Fruit fly (Drosophila melanogaster) whole organism, embryonic: ENCODE measurements around the gene Dlc90F.

Experiments
- ATbp ChIP-seq: fragments of 200-800 bp; sonication (Bioruptor generic); optimal IDR thresholded peaks from 2 replicates; lab custom pipeline; 2017; ENCODE audit warnings: missing biosample characterization, mild to moderate bottlenecking, missing genetic modification characterization, missing genetic modification reagents
- Awh ChIP-seq: fragments of 200-800 bp; sonication (Bioruptor generic); IDR thresholded peaks from 2 replicates; pipeline ENCODE4, ENCODE4 v1.3.6; 2022; ENCODE audit warnings: missing biosample characterization, missing genetic modification characterization
- BtbVII ChIP-seq: fragments of 200-800 bp; sonication (Bioruptor generic); optimal IDR thresholded peaks from 3 replicates; lab custom pipeline; 2017; ENCODE audit warnings: missing biosample characterization, mild to moderate bottlenecking, missing genetic modification characterization
- CG10209 ChIP-seq: fragments of 200-800 bp; sonication (Bioruptor generic); optimal IDR thresholded peaks from 3 replicates; lab custom pipeline; 2017; ENCODE audit warnings: missing biosample characterization, mild to moderate bottlenecking, missing genetic modification characterization, missing genetic modification reagents
- CG10959 ChIP-seq: fragments of 200-800 bp; sonication (Bioruptor generic); IDR thresholded peaks from 2 replicates; pipeline ENCODE4 v1.3.6; 2022; ENCODE audit warnings: missing biosample characterization, missing genetic modification characterization
- CG14710 ChIP-seq: fragments of 200-800 bp; sonication (Bioruptor generic); optimal IDR thresholded peaks from 3 replicates; lab custom pipeline; 2019; ENCODE audit warnings: missing biosample characterization, mild to moderate bottlenecking, missing genetic modification characterization, moderate library complexity
- CG1647 ChIP-seq: fragments of 200-800 bp; sonication (Bioruptor generic); optimal IDR thresholded peaks from 3 replicates; lab custom pipeline; 2016; ENCODE audit warnings: missing biosample characterization, missing genetic modification characterization
- CG16863 ChIP-seq: fragments of 200-800 bp; sonication (Bioruptor generic); optimal IDR thresholded peaks from 3 replicates; lab custom pipeline; 2016; ENCODE audit warnings: missing biosample characterization, missing genetic modification characterization
- CG2678 ChIP-seq: fragments of 200-800 bp; sonication (Bioruptor generic); optimal IDR thresholded peaks from 3 replicates; lab custom pipeline; 2019; ENCODE audit warnings: missing biosample characterization, mild to moderate bottlenecking, missing genetic modification characterization, moderate library complexity
- CG2889 ChIP-seq: fragments of 200-800 bp; sonication (Bioruptor generic); IDR thresholded peaks from 3 replicates; pipeline ENCODE4 v1.3.6; 2022; ENCODE audit warnings: missing biosample characterization, missing genetic modification characterization
- CG30431 ChIP-seq: fragments of 200-800 bp; sonication (Bioruptor generic); optimal IDR thresholded peaks from 2 replicates; lab custom pipeline; 2017; ENCODE audit warnings: missing biosample characterization, missing genetic modification characterization
- CG3838 ChIP-seq: fragments of 200-800 bp; sonication (Bioruptor generic); optimal IDR thresholded peaks from 3 replicates; lab custom pipeline; 2016; ENCODE audit warnings: missing biosample characterization, missing genetic modification characterization
- CG4360 ChIP-seq: fragments of 200-800 bp; sonication (Bioruptor generic); IDR thresholded peaks from 2 replicates; pipeline ENCODE4 v1.3.6; 2022; ENCODE audit warnings: missing biosample characterization, missing genetic modification characterization
- CG5180 ChIP-seq: fragments of 200-800 bp; sonication (Bioruptor generic); optimal IDR thresholded peaks from 3 replicates; lab custom pipeline; 2017; ENCODE audit warnings: missing biosample characterization, missing genetic modification characterization, mild to moderate bottlenecking, moderate library complexity, missing genetic modification reagents
- CG6765 ChIP-seq: fragments of 200-800 bp; sonication (Bioruptor generic); optimal IDR thresholded peaks from 3 replicates; lab custom pipeline; 2017; ENCODE audit warnings: missing biosample characterization, mild to moderate bottlenecking, missing genetic modification characterization
- CG6791 ChIP-seq: fragments of 200-800 bp; sonication (Bioruptor generic); IDR thresholded peaks from 3 replicates; pipeline ENCODE4 v1.3.6; 2022; ENCODE audit warnings: missing biosample characterization, missing genetic modification characterization; ENCODE audit not compliant: partially characterized antibody
- D ChIP-seq, 2 experiments: fragments of 200-800 bp in 1 of 2; fragments of >200 bp in 1 of 2; sonication (Bioruptor generic) in 1 of 2; optimal IDR thresholded peaks; 2 replicates in 1 of 2; 3 replicates in 1 of 2; lab custom pipeline; 2017; ENCODE audit warnings: mild to moderate bottlenecking in 1 of 2, missing biosample characterization in 1 of 2, missing genetic modification characterization in 1 of 2, missing genetic modification reagents in 1 of 2
- Deaf1 ChIP-seq: fragments of 200-800 bp; optimal IDR thresholded peaks from 3 replicates; lab custom pipeline; 2019; ENCODE audit warnings: missing biosample characterization, mild to moderate bottlenecking, missing genetic modification characterization, moderate library complexity
- Ets65A ChIP-seq: fragments of 200-800 bp; sonication (Bioruptor generic); peaks from one replicate; lab custom pipeline; 2016; ENCODE audit warnings: missing biosample characterization, missing genetic modification characterization
- Ets97D ChIP-seq: fragments of 200-800 bp; sonication (Bioruptor generic); optimal IDR thresholded peaks from 3 replicates; lab custom pipeline; 2016; ENCODE audit warnings: missing biosample characterization, missing genetic modification characterization
- Fer3 ChIP-seq: fragments of 200-800 bp; sonication (Bioruptor generic); optimal IDR thresholded peaks from 2 replicates; lab custom pipeline; 2018; ENCODE audit warnings: missing biosample characterization, mild to moderate bottlenecking, missing genetic modification characterization, moderate library complexity
- H2.0 ChIP-seq: fragments of 200-800 bp; sonication (Bioruptor generic); IDR thresholded peaks from 2 replicates; pipeline ENCODE4 v1.3.6; 2022; ENCODE audit warnings: missing biosample characterization, missing genetic modification characterization
- Hey ChIP-seq: fragments of 200-800 bp; sonication (Bioruptor generic); optimal IDR thresholded peaks from 3 replicates; lab custom pipeline; 2018; ENCODE audit warnings: missing biosample characterization, mild to moderate bottlenecking, missing genetic modification characterization
- Hr78 ChIP-seq, 2 experiments: fragments of 200-800 bp in 1 of 2; fragments of >200 bp in 1 of 2; sonication (Bioruptor generic) in 1 of 2; optimal IDR thresholded peaks; 2 replicates each; lab custom pipeline; 2017 to 2019; ENCODE audit warnings: missing biosample characterization in 2 of 2, missing genetic modification characterization in 2 of 2, mild to moderate bottlenecking in 1 of 2, moderate library complexity in 1 of 2
- Lpt ChIP-seq: fragments of >200 bp; optimal IDR thresholded peaks from 2 replicates; lab custom pipeline; 2018; ENCODE audit warnings: missing biosample characterization, missing genetic modification characterization
- Max ChIP-seq: fragments of 200-800 bp; sonication (Bioruptor generic); optimal IDR thresholded peaks from 2 replicates; lab custom pipeline; 2016; ENCODE audit warnings: missing biosample characterization, mild to moderate bottlenecking, missing genetic modification characterization
- Med ChIP-seq: fragments of 200-800 bp; sonication (Bioruptor generic); peaks from one replicate; lab custom pipeline; 2016; ENCODE audit warnings: missing biosample characterization, missing genetic modification characterization, mild to moderate bottlenecking, inconsistent platforms, moderate library complexity
- Mrtf ChIP-seq: fragments of 200-800 bp; sonication (Bioruptor generic); IDR thresholded peaks from 3 replicates; pipeline ENCODE4 v1.3.6; 2022; ENCODE audit warnings: missing biosample characterization, missing genetic modification characterization
- Nf-YC ChIP-seq: fragments of 200-800 bp; optimal IDR thresholded peaks from 3 replicates; lab custom pipeline; 2019; ENCODE audit warnings: missing biosample characterization, mild to moderate bottlenecking, missing genetic modification characterization, moderate library complexity
- Opbp ChIP-seq: fragments of 200-800 bp; sonication (Bioruptor generic); IDR thresholded peaks from 3 replicates; pipeline ENCODE4 v1.3.6; 2022; ENCODE audit warnings: missing biosample characterization, missing genetic modification characterization; ENCODE audit not compliant: partially characterized antibody
- Optix ChIP-seq: fragments of 200-800 bp; sonication (Bioruptor generic); IDR thresholded peaks from 3 replicates; pipeline ENCODE4 v1.3.6; 2022; ENCODE audit warnings: missing biosample characterization, missing genetic modification characterization
- Ptx1 ChIP-seq: fragments of 200-800 bp; sonication (Bioruptor generic); IDR thresholded peaks from 2 replicates; pipeline ENCODE4 v1.3.6; 2022; ENCODE audit warnings: missing biosample characterization, missing genetic modification characterization
- Stat92E ChIP-seq, 3 experiments: fragments of >200 bp in 2 of 3; fragments of 200-800 bp in 1 of 3; sonication (Bioruptor generic) in 1 of 3; optimal IDR thresholded peaks; 2 replicates each; lab custom pipeline; 2017 to 2019; ENCODE audit warnings: missing biosample characterization in 3 of 3, missing genetic modification characterization in 3 of 3, mild to moderate bottlenecking in 1 of 3, moderate library complexity in 1 of 3
- aop ChIP-seq: fragments of 200-800 bp; sonication (Bioruptor generic); IDR thresholded peaks from 2 replicates; pipeline ENCODE4 v1.3.6; 2022; ENCODE audit warnings: missing biosample characterization, missing genetic modification characterization
- bab2 ChIP-seq: fragments of 200-800 bp; sonication (Bioruptor generic); optimal IDR thresholded peaks from 2 replicates; lab custom pipeline; 2016; ENCODE audit warnings: missing biosample characterization, missing genetic modification characterization
- bsh ChIP-seq, 2 experiments: fragments of 200-800 bp; sonication (Bioruptor generic); optimal IDR thresholded peaks; 2 replicates each; lab custom pipeline; 2017 to 2018; ENCODE audit warnings: mild to moderate bottlenecking in 2 of 2, missing biosample characterization in 2 of 2, missing genetic modification characterization in 2 of 2, moderate library complexity in 1 of 2
- grau ChIP-seq: fragments of 200-800 bp; optimal IDR thresholded peaks from 3 replicates; lab custom pipeline; 2019; ENCODE audit warnings: missing biosample characterization, mild to moderate bottlenecking, missing genetic modification characterization, moderate library complexity
- gt ChIP-seq: fragments of 200-800 bp; sonication (Bioruptor generic); IDR thresholded peaks from 2 replicates; pipeline ENCODE4 v1.3.6; 2022; ENCODE audit warnings: missing biosample characterization, missing genetic modification characterization
- hb ChIP-seq: fragments of 200-800 bp; sonication (Bioruptor generic); IDR thresholded peaks from 3 replicates; pipeline ENCODE4 v1.3.6; 2022; ENCODE audit warnings: missing biosample characterization, missing genetic modification characterization; ENCODE audit not compliant: partially characterized antibody
- hth ChIP-seq: fragments of >200 bp; optimal IDR thresholded peaks from 2 replicates; lab custom pipeline; 2017; ENCODE audit warnings: inconsistent platforms
- insv ChIP-seq, 2 experiments: fragments of 200-800 bp; sonication (Bioruptor generic); optimal IDR thresholded peaks; 3 replicates each; lab custom pipeline; 2016 to 2018; ENCODE audit warnings: missing biosample characterization in 2 of 2, missing genetic modification characterization in 2 of 2
- jigr1 ChIP-seq: fragments of 200-800 bp; sonication (Bioruptor generic); IDR thresholded peaks from 3 replicates; pipeline ENCODE4 v1.3.6; 2022; ENCODE audit warnings: missing biosample characterization, missing genetic modification characterization
- ken ChIP-seq: fragments of 200-800 bp; sonication (Bioruptor generic); IDR thresholded peaks from 3 replicates; pipeline ENCODE4 v1.3.6; 2022; ENCODE audit warnings: missing biosample characterization, missing genetic modification characterization
- odd ChIP-seq: fragments of 200-800 bp; sonication (Bioruptor generic); optimal IDR thresholded peaks from 2 replicates; lab custom pipeline; 2017; ENCODE audit warnings: missing biosample characterization, mild to moderate bottlenecking, missing genetic modification characterization
- sens ChIP-seq: fragments of 200-800 bp; sonication (Bioruptor generic); peaks from one replicate; lab custom pipeline; 2016; ENCODE audit warnings: missing biosample characterization, missing genetic modification characterization
- tin ChIP-seq: fragments of 200-800 bp; sonication (Bioruptor generic); optimal IDR thresholded peaks from 3 replicates; lab custom pipeline; 2016; ENCODE audit warnings: missing biosample characterization, missing genetic modification characterization
- unpg ChIP-seq: fragments of 200-800 bp; sonication (Bioruptor generic); optimal IDR thresholded peaks from 3 replicates; lab custom pipeline; 2018; ENCODE audit warnings: missing biosample characterization, mild to moderate bottlenecking, missing genetic modification characterization, moderate library complexity
- vnd ChIP-seq: fragments of 200-800 bp; sonication (Bioruptor generic); IDR thresholded peaks from 3 replicates; pipeline ENCODE4 v1.3.6; 2022; ENCODE audit warnings: missing biosample characterization, missing genetic modification characterization; ENCODE audit not compliant: partially characterized antibody
- zfh1 ChIP-seq: fragments of 200-800 bp; sonication (Bioruptor generic); IDR thresholded peaks from 3 replicates; pipeline ENCODE4 v1.3.6; 2022; ENCODE audit warnings: missing biosample characterization, missing genetic modification characterization

The Dlc90F gene

dm6 chr3R:18296737-18297136 is 2.3 kb upstream of the Dlc90F start:
- no peak for TF ChIP-seq Stat92E (GFP tag; optimal IDR thresholded peaks at IDR 0.05; lab: Kevin White, UChicago)
- no peak for TF ChIP-seq CG16863 (GFP tag; lab: Kevin White, UChicago)
- no peak for TF ChIP-seq jigr1 (GFP tag; lab: Robert Waterston, UW)
- TF ChIP-seq CG10959: no peak
- no peak for TF ChIP-seq CG3838 (GFP tag; lab: Kevin White, UChicago)
- TF ChIP-seq Max: no peak
- TF ChIP-seq Mrtf (GFP tag; lab: Robert Waterston, UW): no peak
- TF ChIP-seq Ets97D (GFP tag; lab: Kevin White, UChicago): no peak
- no peak for TF ChIP-seq Awh
- TF ChIP-seq Fer3 (tag; lab: Kevin White, UChicago): no peak
- no peak for TF ChIP-seq Hey
- TF ChIP-seq CG5180 (GFP tag; lab: Kevin White, UChicago): no peak
- TF ChIP-seq sens (GFP tag; lab: Kevin White, UChicago): peak; percentile 10
- TF ChIP-seq odd (GFP tag; lab: Kevin White, UChicago): no peak
- TF ChIP-seq CG1647 (GFP tag; lab: Kevin White, UChicago): no peak
- TF ChIP-seq insv (GFP tag; optimal IDR thresholded peaks at IDR 0.05; lab: Kevin White, UChicago): no peak
- no peak for TF ChIP-seq aop (GFP tag; lab: Robert Waterston, UW)
- TF ChIP-seq hth (lab: Kevin White, UChicago): no peak
- no peak for TF ChIP-seq tin (GFP tag; lab: Kevin White, UChicago)
- peak; percentile 14 for TF ChIP-seq Med (GFP tag; lab: Kevin White, UChicago)
- no peak for TF ChIP-seq CG2678 (tag; lab: Kevin White, UChicago)
- TF ChIP-seq CG2889 (GFP tag; lab: Robert Waterston, UW): no peak
- no peak for TF ChIP-seq Opbp (GFP tag; lab: Robert Waterston, UW)
- TF ChIP-seq hb: 0 out of 3 replicates have a peak, but pooled peaks have one; percentile 42
- TF ChIP-seq bab2: no peak
- TF ChIP-seq CG6765 (GFP tag; lab: Kevin White, UChicago): no peak
- TF ChIP-seq gt (GFP tag; lab: Robert Waterston, UW): no peak
- no peak for TF ChIP-seq CG30431 (GFP tag; lab: Kevin White, UChicago)
- no peak for TF ChIP-seq Lpt (GFP tag; lab: Kevin White, UChicago)
- peak in 1 of 2 experiments; percentile 74 for TF ChIP-seq Hr78 (GFP tag; optimal IDR thresholded peaks at IDR 0.05; lab: Kevin White, UChicago)
- no peak for TF ChIP-seq H2.0 (GFP tag; lab: Robert Waterston, UW)
- TF ChIP-seq D (optimal IDR thresholded peaks at IDR 0.05; lab: Kevin White, UChicago): no peak
- no peak for TF ChIP-seq D (GFP tag; optimal IDR thresholded peaks at IDR 0.05; lab: Kevin White, UChicago)
- TF ChIP-seq vnd (GFP tag; lab: Robert Waterston, UW): no peak
- TF ChIP-seq CG6791 (GFP tag; lab: Robert Waterston, UW): no peak

- TF ChIP-seq Ptx1 (GFP tag; lab: Robert Waterston, UW): 0 out of 2 replicates have a peak, but pooled peaks have one; percentile 33
- no peak for TF ChIP-seq Nf-YC (tag; lab: Kevin White, UChicago)
- no peak for TF ChIP-seq BtbVII
- TF ChIP-seq CG14710: peak; percentile 17
- peak; percentile 13 for TF ChIP-seq ATbp (GFP tag; lab: Kevin White, UChicago)
- TF ChIP-seq zfh1 (GFP tag; lab: Robert Waterston, UW): peak; percentile 25; the same call in 1 of the 3 replicates
- TF ChIP-seq Ets97D (GFP tag; lab: Kevin White, UChicago): no peak
- TF ChIP-seq Optix (GFP tag; lab: Robert Waterston, UW): peak; percentile 28; the same call in 1 of the 3 replicates
- peak; percentile 62 for TF ChIP-seq Ets65A
- no peak for TF ChIP-seq CG10209 (GFP tag; lab: Kevin White, UChicago)
- 0 out of 2 replicates have a peak, but pooled peaks have one; percentile 17 for TF ChIP-seq CG4360 (GFP tag; lab: Robert Waterston, UW)
- TF ChIP-seq bsh (GFP tag; optimal IDR thresholded peaks at IDR 0.05; lab: Kevin White, UChicago): peak in 1 of 2 experiments; percentile 51
- peak; percentile 22 for TF ChIP-seq unpg (GFP tag; lab: Kevin White, UChicago)
- 0 out of 3 replicates have a peak, but pooled peaks have one; percentile 55 for TF ChIP-seq ken (GFP tag; lab: Robert Waterston, UW)
- peak; percentile 19 for TF ChIP-seq grau (tag; lab: Kevin White, UChicago)
- TF ChIP-seq Deaf1 (tag; lab: Kevin White, UChicago): peak; percentile 34
Observed at dm6 chr3R:18297444-18298297, 1.4 kb upstream of the Dlc90F start.
